Worm (Caenorhabditis elegans): ENCODE data around the gene C17B7.14.

C17B7.14 gene

ce11 chrV:3347486-3347885 is 27.2 kb upstream of the C17B7.14 start:
- no peak for TF ChIP-seq npax-4 (tag; optimal IDR thresholded peaks at IDR 0.05)
- TF ChIP-seq rnt-1 (tag; optimal IDR thresholded peaks at IDR 0.05), result no peak

DNA sequence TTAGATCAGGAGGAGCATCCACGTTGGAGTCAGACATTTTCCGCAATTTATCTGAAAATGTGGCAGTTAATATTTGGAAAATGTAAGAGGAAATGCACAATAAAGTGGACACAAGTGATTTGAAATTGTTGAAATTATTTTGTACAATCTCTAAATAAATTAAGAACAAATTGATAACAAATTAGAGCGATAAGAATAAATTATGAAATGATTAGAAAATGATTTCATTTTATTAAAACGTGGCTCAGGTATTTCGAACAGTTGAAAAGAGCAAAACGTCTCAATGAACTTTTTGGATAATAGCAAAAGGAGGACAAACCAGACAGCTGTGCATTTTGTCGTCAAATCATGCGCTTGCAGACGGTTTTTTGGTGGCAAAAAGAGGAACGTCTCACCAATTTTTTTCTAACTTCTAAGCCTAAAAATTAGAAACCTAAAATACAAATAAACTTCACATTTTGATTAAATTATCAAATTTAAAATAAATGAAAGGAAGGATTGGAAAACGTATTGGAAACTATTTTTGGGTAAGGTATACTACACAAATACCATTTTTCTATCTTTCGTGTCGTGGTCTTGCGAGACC is 26.2 kb upstream of the C17B7.14 start, which contains the start of gene fbxa-65:
TSS of gene fbxa-65 (minus strand) at position 51 of the 586 bp plus-strand sequence.
- TF ChIP-seq pag-3 (tag; optimal IDR thresholded peaks at IDR 0.05; ENCODE audit: borderline replicate concordance) (no peak), zip-5 (tag; optimal IDR thresholded peaks at IDR 0.05) (no peak)

ce11 chrV:3344001-3344400 is 23.7 kb upstream of the C17B7.14 start:
- TF ChIP-seq K09A11.1 (tag; optimal IDR thresholded peaks at IDR 0.05; ENCODE audit: insufficient read depth) (no peak), ttx-3 (tag; optimal IDR thresholded peaks at IDR 0.05) (no peak), hlh-8 (tag; optimal IDR thresholded peaks at IDR 0.05) (no peak), pha-2 (tag; optimal IDR thresholded peaks at IDR 0.05) (no peak), fkh-10 (GFP tag; optimal IDR thresholded peaks at IDR 0.05) (no peak), fkh-6 (tag; optimal IDR thresholded peaks at IDR 0.05) (no peak), elt-4 (tag; optimal IDR thresholded peaks at IDR 0.05) (no peak), rnt-1 (tag; optimal IDR thresholded peaks at IDR 0.05) (no peak), zip-5 (tag; optimal IDR thresholded peaks at IDR 0.05) (no peak)

DNA sequence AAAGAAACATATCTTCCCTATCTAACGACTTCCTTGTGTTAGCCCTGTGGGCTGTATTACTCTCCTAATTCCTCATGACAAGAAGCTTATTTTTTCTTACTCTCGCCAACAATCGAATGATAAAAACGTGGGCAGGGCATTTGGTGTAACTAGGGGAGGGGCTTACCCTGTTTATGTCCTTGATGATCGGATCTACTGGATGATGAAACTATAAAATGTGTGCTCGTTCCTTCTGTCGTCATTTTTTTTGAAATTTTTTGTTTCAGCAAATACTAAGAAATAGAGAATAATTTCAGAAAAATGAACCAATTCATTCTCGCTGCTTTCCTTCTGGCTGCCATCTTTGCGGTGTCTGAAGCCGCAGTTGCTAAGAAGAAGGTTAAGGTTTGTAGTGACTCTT is 22.2 kb upstream of the C17B7.14 start, which contains the start of gene C17B7.3:
TSS of gene C17B7.3 (plus strand) at position 301 of the 400 bp plus-strand sequence.
- no peak for TF ChIP-seq ceh-19 (GFP tag; optimal IDR thresholded peaks at IDR 0.05)
- TF ChIP-seq ets-4 (tag; optimal IDR thresholded peaks at IDR 0.05), result no peak
- TF ChIP-seq gmeb-2 (tag; optimal IDR thresholded peaks at IDR 0.05), result no peak
- no peak for TF ChIP-seq dmd-4 (tag; optimal IDR thresholded peaks at IDR 0.05; ENCODE audit: borderline replicate concordance)
- TF ChIP-seq syd-9 (tag; optimal IDR thresholded peaks at IDR 0.05), result no peak
- TF ChIP-seq odd-2 (tag; optimal IDR thresholded peaks at IDR 0.05), result no peak
- no peak for TF ChIP-seq pqm-1 (tag; optimal IDR thresholded peaks at IDR 0.05)
- TF ChIP-seq pag-3 (tag; optimal IDR thresholded peaks at IDR 0.05; ENCODE audit: borderline replicate concordance), result no peak
- TF ChIP-seq nhr-11 (tag; optimal IDR thresholded peaks at IDR 0.05), result no peak
- TF ChIP-seq hlh-13 (GFP tag; optimal IDR thresholded peaks at IDR 0.05), result no peak

- TF ChIP-seq ceh-2 (tag; optimal IDR thresholded peaks at IDR 0.05) (no peak), unc-3 (GFP tag; conservative IDR thresholded peaks at IDR 0.05) (no peak), unc-3 (tag; optimal IDR thresholded peaks at IDR 0.05) (no peak), elt-2 (tag; optimal IDR thresholded peaks at IDR 0.05) (no peak), ceh-18 (tag; optimal IDR thresholded peaks at IDR 0.05) (no peak), fax-1 (tag; optimal IDR thresholded peaks at IDR 0.05) (no peak), nfya-1 (tag; optimal IDR thresholded peaks at IDR 0.05) (no peak), fkh-10 (GFP tag; optimal IDR thresholded peaks at IDR 0.05) (no peak), nhr-11 (tag; optimal IDR thresholded peaks at IDR 0.05) (no peak), K09A11.1 (tag; optimal IDR thresholded peaks at IDR 0.05; ENCODE audit: insufficient read depth) (no peak), pat-9 (tag; optimal IDR thresholded peaks at IDR 0.05) (no peak), madf-2 (tag; optimal IDR thresholded peaks at IDR 0.05) (no peak), sox-4 (tag; optimal IDR thresholded peaks at IDR 0.05) (no peak), ref-2 (tag; optimal IDR thresholded peaks at IDR 0.05) (no peak), hlh-8 (tag; optimal IDR thresholded peaks at IDR 0.05) (no peak)
Observed at ce11 chrV:3341906-3342305, 21.6 kb upstream of the C17B7.14 start, which contains the start of gene C17B7.10. Gene C17B7.10, minus strand, starts transcription at chrV:3342006.

- TF ChIP-seq hlh-13 (GFP tag; optimal IDR thresholded peaks at IDR 0.05) (no peak), madf-2 (tag; optimal IDR thresholded peaks at IDR 0.05) (no peak), unc-42 (tag; optimal IDR thresholded peaks at IDR 0.05) (no peak), fax-1 (tag; optimal IDR thresholded peaks at IDR 0.05) (no peak), K02D7.2 (tag; optimal IDR thresholded peaks at IDR 0.05) (no peak), pat-9 (tag; optimal IDR thresholded peaks at IDR 0.05) (no peak)
Observed at ce11 chrV:3339009-3339408, 18.7 kb upstream of the C17B7.14 start, which contains the start of gene C17B7.4. Gene C17B7.4, plus strand, starts transcription at chrV:3339309.
